Fruit fly (Drosophila melanogaster) whole organism, prepupa: ENCODE data around the gene SF2.

Source experiments
- CG11762 ChIP-seq: fragments of 200-800 bp; sonication (Bioruptor generic); optimal IDR thresholded peaks from 3 replicates; lab custom pipeline; 2016; ENCODE audit warnings: missing biosample characterization, missing genetic modification characterization; ENCODE audit not compliant: insufficient read depth
- CG11902 ChIP-seq: fragments of 200-800 bp; sonication (Bioruptor generic); optimal IDR thresholded peaks from 3 replicates; lab custom pipeline; 2016; ENCODE audit warnings: missing biosample characterization, missing genetic modification characterization
- CG3919 ChIP-seq: fragments of 200-800 bp; sonication (Bioruptor generic); optimal IDR thresholded peaks from 3 replicates; lab custom pipeline; 2016; ENCODE audit warnings: missing biosample characterization, missing genetic modification characterization
- CG6792 ChIP-seq: fragments of 200-800 bp; sonication (Bioruptor generic); optimal IDR thresholded peaks from 3 replicates; lab custom pipeline; 2016; ENCODE audit warnings: missing biosample characterization, missing genetic modification characterization
- Hr38 ChIP-seq: sonication (Bioruptor generic); optimal IDR thresholded peaks from 2 replicates; lab custom pipeline; 2016; ENCODE audit warnings: missing biosample characterization, missing genetic modification characterization
- Hr4 ChIP-seq: fragments of 200-800 bp; sonication (Bioruptor generic); optimal IDR thresholded peaks from 3 replicates; lab custom pipeline; 2016; ENCODE audit warnings: missing biosample characterization, missing genetic modification characterization
- OdsH ChIP-seq: fragments of 200-800 bp; sonication (Bioruptor generic); optimal IDR thresholded peaks from 3 replicates; lab custom pipeline; 2016; ENCODE audit warnings: missing biosample characterization, missing genetic modification characterization
- Sox102F ChIP-seq: fragments of 200-800 bp; sonication (Bioruptor generic); optimal IDR thresholded peaks from 2 replicates; lab custom pipeline; 2016; ENCODE audit warnings: missing biosample characterization, mild to moderate bottlenecking, missing genetic modification characterization
- Sox14 ChIP-seq: fragments of 200-800 bp; sonication (Bioruptor generic); optimal IDR thresholded peaks from 3 replicates; lab custom pipeline; 2016; ENCODE audit warnings: missing biosample characterization, missing genetic modification characterization
- cyc ChIP-seq: fragments of 200-800 bp; sonication (Bioruptor generic); optimal IDR thresholded peaks from 3 replicates; lab custom pipeline; 2016; ENCODE audit warnings: missing biosample characterization, missing genetic modification characterization
- fd85E ChIP-seq: fragments of 200-800 bp; sonication (Bioruptor generic); optimal IDR thresholded peaks from 3 replicates; lab custom pipeline; 2016; ENCODE audit warnings: missing biosample characterization, missing genetic modification characterization
- svp ChIP-seq: fragments of 200-800 bp; sonication (Bioruptor generic); peaks from one replicate; lab custom pipeline; 2016; ENCODE audit warnings: missing biosample characterization, missing genetic modification characterization

DNA sequence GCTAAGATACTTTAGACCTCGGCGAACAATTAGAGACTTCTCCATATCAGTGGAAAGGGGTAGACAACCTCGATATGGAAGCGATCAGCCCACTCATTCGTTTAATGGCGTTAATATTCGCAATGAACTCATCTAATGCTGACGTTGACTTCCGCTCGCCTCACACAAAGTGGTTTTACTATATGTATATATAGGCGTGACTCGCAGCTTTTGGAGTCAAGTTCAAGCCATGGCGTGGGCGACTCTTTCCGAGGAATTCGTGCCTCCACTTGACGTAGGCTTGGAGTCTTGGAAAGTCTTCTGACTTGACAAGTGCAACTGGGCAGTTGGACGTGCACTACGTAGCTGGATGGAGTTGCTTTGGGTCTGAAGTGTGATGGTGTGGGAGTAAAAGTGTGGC lies 11.9 kb upstream of the SF2 start:
- TF ChIP-seq CG3919 (GFP tag; lab: Kevin White, UChicago): no peak
- no peak for TF ChIP-seq fd85E (GFP tag; lab: Kevin White, UChicago)
- TF ChIP-seq svp (GFP tag; lab: Kevin White, UChicago): peak; percentile 59
- no peak for TF ChIP-seq Hr4 (GFP tag; lab: Kevin White, UChicago)
- no peak for TF ChIP-seq CG11902
- no peak for TF ChIP-seq OdsH
- TF ChIP-seq cyc: no peak
- no peak for TF ChIP-seq Hr38 (GFP tag; lab: Kevin White, UChicago)
- TF ChIP-seq CG6792 (GFP tag; lab: Kevin White, UChicago): no peak
- TF ChIP-seq CG11762 (GFP tag; lab: Kevin White, UChicago): no peak
- no peak for TF ChIP-seq Sox14 (GFP tag; lab: Kevin White, UChicago)
- no peak for TF ChIP-seq Sox102F (GFP tag; lab: Kevin White, UChicago)
